Fruit fly (Drosophila melanogaster) whole organism, prepupa: ENCODE data around the gene TfIIA-S.

Source experiments
- Blimp-1 ChIP-seq: fragments of 200-800 bp; sonication (Bioruptor generic); optimal IDR thresholded peaks from 3 replicates; lab custom pipeline; 2017; ENCODE audit warnings: missing biosample characterization, missing genetic modification characterization, mild to moderate bottlenecking, moderate library complexity, missing genetic modification reagents
- CG10669 ChIP-seq: fragments of 200-800 bp; sonication (Bioruptor generic); optimal IDR thresholded peaks from 3 replicates; lab custom pipeline; 2018; ENCODE audit warnings: missing biosample characterization, mild to moderate bottlenecking, missing genetic modification characterization, moderate library complexity
- CG11294 ChIP-seq: fragments of 200-800 bp; sonication (Bioruptor generic); IDR thresholded peaks from 2 replicates; pipeline ENCODE4 v1.3.6; 2022; ENCODE audit warnings: missing biosample characterization, missing genetic modification characterization
- CG11762 ChIP-seq: fragments of 200-800 bp; sonication (Bioruptor generic); optimal IDR thresholded peaks from 3 replicates; lab custom pipeline; 2016; ENCODE audit warnings: missing biosample characterization, missing genetic modification characterization; ENCODE audit not compliant: insufficient read depth
- CG11902 ChIP-seq: fragments of 200-800 bp; sonication (Bioruptor generic); optimal IDR thresholded peaks from 3 replicates; lab custom pipeline; 2016; ENCODE audit warnings: missing biosample characterization, missing genetic modification characterization
- CG15336 ChIP-seq: fragments of 200-800 bp; sonication (Bioruptor generic); IDR thresholded peaks from 2 replicates; pipeline ENCODE4 v1.3.6; 2022; ENCODE audit warnings: missing biosample characterization, missing genetic modification characterization
- CG1621 ChIP-seq: fragments of 200-800 bp; sonication (Bioruptor generic); optimal IDR thresholded peaks from 3 replicates; lab custom pipeline; 2018; ENCODE audit warnings: missing biosample characterization, mild to moderate bottlenecking, missing genetic modification characterization
- CG16779 ChIP-seq: fragments of 200-800 bp; sonication (Bioruptor generic); optimal IDR thresholded peaks from 3 replicates; lab custom pipeline; 2017; ENCODE audit warnings: missing biosample characterization, mild to moderate bottlenecking, missing genetic modification characterization
- CG31627 ChIP-seq: fragments of 200-800 bp; sonication (Bioruptor generic); optimal IDR thresholded peaks from 3 replicates; lab custom pipeline; 2016; ENCODE audit warnings: missing biosample characterization, missing genetic modification characterization
- CG32006 ChIP-seq: fragments of 200-800 bp; sonication (Bioruptor generic); optimal IDR thresholded peaks from 3 replicates; lab custom pipeline; 2017; ENCODE audit warnings: missing biosample characterization, mild to moderate bottlenecking, missing genetic modification characterization
- CG3919 ChIP-seq: fragments of 200-800 bp; sonication (Bioruptor generic); optimal IDR thresholded peaks from 3 replicates; lab custom pipeline; 2016; ENCODE audit warnings: missing biosample characterization, missing genetic modification characterization
- CG6163 ChIP-seq: fragments of 200-800 bp; sonication (Bioruptor generic); IDR thresholded peaks from 3 replicates; pipeline ENCODE4 v1.3.6; 2022; ENCODE audit warnings: missing biosample characterization, missing genetic modification characterization
- CG6276 ChIP-seq: fragments of 200-800 bp; sonication (Bioruptor generic); optimal IDR thresholded peaks from 2 replicates; lab custom pipeline; 2017; ENCODE audit warnings: missing biosample characterization, mild to moderate bottlenecking, missing genetic modification characterization
- CG6792 ChIP-seq: fragments of 200-800 bp; sonication (Bioruptor generic); optimal IDR thresholded peaks from 3 replicates; lab custom pipeline; 2016; ENCODE audit warnings: missing biosample characterization, missing genetic modification characterization
- CG6808 ChIP-seq: fragments of 200-800 bp; sonication (Bioruptor generic); optimal IDR thresholded peaks from 3 replicates; lab custom pipeline; 2017; ENCODE audit warnings: missing biosample characterization, missing genetic modification characterization, mild to moderate bottlenecking, moderate library complexity, missing genetic modification reagents
- CG6854 ChIP-seq: fragments of 200-800 bp; sonication (Bioruptor generic); optimal IDR thresholded peaks from 2 replicates; lab custom pipeline; 2017; ENCODE audit warnings: missing biosample characterization, mild to moderate bottlenecking, missing genetic modification characterization
- CG7368 ChIP-seq: fragments of 200-800 bp; sonication (Bioruptor generic); optimal IDR thresholded peaks from 3 replicates; lab custom pipeline; 2016; ENCODE audit warnings: missing biosample characterization, missing genetic modification characterization
- CG8119 ChIP-seq: fragments of 200-800 bp; sonication (Bioruptor generic); IDR thresholded peaks from 3 replicates; pipeline ENCODE4 v1.3.6; 2022; ENCODE audit warnings: missing biosample characterization, missing genetic modification characterization
- CG8319 ChIP-seq: fragments of 200-800 bp; sonication (Bioruptor generic); optimal IDR thresholded peaks from 3 replicates; lab custom pipeline; 2016; ENCODE audit warnings: missing biosample characterization, missing genetic modification characterization
- CG8632 ChIP-seq: fragments of 200-800 bp; sonication (Bioruptor generic); optimal IDR thresholded peaks from 3 replicates; lab custom pipeline; 2016; ENCODE audit warnings: missing biosample characterization, missing genetic modification characterization
- CG9139 ChIP-seq: fragments of 200-800 bp; sonication (Bioruptor generic); optimal IDR thresholded peaks from 3 replicates; lab custom pipeline; 2017; ENCODE audit warnings: missing biosample characterization, mild to moderate bottlenecking, missing genetic modification characterization
- Eip75B ChIP-seq: fragments of 200-800 bp; sonication (Bioruptor generic); optimal IDR thresholded peaks from 3 replicates; lab custom pipeline; 2016; ENCODE audit warnings: missing biosample characterization, missing genetic modification characterization
- Eip78C ChIP-seq: fragments of 200-800 bp; sonication (Bioruptor generic); peaks from one replicate; lab custom pipeline; 2016; ENCODE audit warnings: missing biosample characterization, missing genetic modification characterization
- Eip93F ChIP-seq: fragments of 200-800 bp; sonication (Bioruptor generic); optimal IDR thresholded peaks from 2 replicates; lab custom pipeline; 2016; ENCODE audit warnings: missing biosample characterization, mild to moderate bottlenecking, missing genetic modification characterization
- Ets96B ChIP-seq: fragments of 200-800 bp; optimal IDR thresholded peaks from 2 replicates; lab custom pipeline; 2019; ENCODE audit warnings: missing biosample characterization, mild to moderate bottlenecking, missing genetic modification characterization, moderate library complexity
- Gug ChIP-seq: fragments of 200-800 bp; sonication (Bioruptor generic); IDR thresholded peaks from 2 replicates; pipeline ENCODE4 v1.3.6; 2022; ENCODE audit warnings: missing biosample characterization, missing genetic modification characterization
- Hr38 ChIP-seq: sonication (Bioruptor generic); optimal IDR thresholded peaks from 2 replicates; lab custom pipeline; 2016; ENCODE audit warnings: missing biosample characterization, missing genetic modification characterization
- Hr4 ChIP-seq: fragments of 200-800 bp; sonication (Bioruptor generic); optimal IDR thresholded peaks from 3 replicates; lab custom pipeline; 2016; ENCODE audit warnings: missing biosample characterization, missing genetic modification characterization
- Lpt ChIP-seq: fragments of 200-800 bp; sonication (Bioruptor generic); optimal IDR thresholded peaks from 3 replicates; lab custom pipeline; 2016; ENCODE audit warnings: missing biosample characterization, missing genetic modification characterization
- Met ChIP-seq: fragments of 200-800 bp; sonication (Bioruptor generic); optimal IDR thresholded peaks from 3 replicates; lab custom pipeline; 2016; ENCODE audit warnings: missing biosample characterization, missing genetic modification characterization
- OdsH ChIP-seq: fragments of 200-800 bp; sonication (Bioruptor generic); optimal IDR thresholded peaks from 3 replicates; lab custom pipeline; 2016; ENCODE audit warnings: missing biosample characterization, missing genetic modification characterization
- Smox ChIP-seq: fragments of 200-800 bp; sonication (Bioruptor generic); optimal IDR thresholded peaks from 3 replicates; lab custom pipeline; 2016; ENCODE audit warnings: missing biosample characterization, missing genetic modification characterization
- Sox102F ChIP-seq: fragments of 200-800 bp; sonication (Bioruptor generic); optimal IDR thresholded peaks from 2 replicates; lab custom pipeline; 2016; ENCODE audit warnings: missing biosample characterization, mild to moderate bottlenecking, missing genetic modification characterization
- Sox14 ChIP-seq: fragments of 200-800 bp; sonication (Bioruptor generic); optimal IDR thresholded peaks from 3 replicates; lab custom pipeline; 2016; ENCODE audit warnings: missing biosample characterization, missing genetic modification characterization
- achi ChIP-seq: fragments of 200-800 bp; sonication (Bioruptor generic); optimal IDR thresholded peaks from 3 replicates; lab custom pipeline; 2016; ENCODE audit warnings: missing biosample characterization, missing genetic modification characterization
- cyc ChIP-seq: fragments of 200-800 bp; sonication (Bioruptor generic); optimal IDR thresholded peaks from 3 replicates; lab custom pipeline; 2016; ENCODE audit warnings: missing biosample characterization, missing genetic modification characterization
- dac ChIP-seq: fragments of 200-800 bp; sonication (Bioruptor generic); optimal IDR thresholded peaks from 2 replicates; lab custom pipeline; 2017; ENCODE audit warnings: missing biosample characterization, mild to moderate bottlenecking, missing genetic modification characterization
- dsx ChIP-seq: fragments of 200-800 bp; optimal IDR thresholded peaks from 3 replicates; lab custom pipeline; 2019; ENCODE audit warnings: missing biosample characterization, mild to moderate bottlenecking, missing genetic modification characterization, moderate library complexity; ENCODE audit not compliant: poor library complexity, severe bottlenecking
- eg ChIP-seq: fragments of 200-800 bp; sonication (Bioruptor generic); IDR thresholded peaks from 3 replicates; pipeline ENCODE4 v1.3.6; 2022; ENCODE audit warnings: missing biosample characterization, missing genetic modification characterization
- esn ChIP-seq: fragments of 200-800 bp; sonication (Bioruptor generic); optimal IDR thresholded peaks from 2 replicates; lab custom pipeline; 2016; ENCODE audit warnings: missing biosample characterization, mild to moderate bottlenecking, missing genetic modification characterization, moderate library complexity
- fd59A ChIP-seq: fragments of 200-800 bp; sonication (Bioruptor generic); optimal IDR thresholded peaks from 2 replicates; lab custom pipeline; 2017; ENCODE audit warnings: missing biosample characterization, mild to moderate bottlenecking, missing genetic modification characterization, missing genetic modification reagents
- fd85E ChIP-seq: fragments of 200-800 bp; sonication (Bioruptor generic); optimal IDR thresholded peaks from 3 replicates; lab custom pipeline; 2016; ENCODE audit warnings: missing biosample characterization, missing genetic modification characterization
- lz ChIP-seq: fragments of 200-800 bp; sonication (Bioruptor generic); optimal IDR thresholded peaks from 3 replicates; lab custom pipeline; 2016; ENCODE audit warnings: missing biosample characterization, missing genetic modification characterization
- pdm3 ChIP-seq: fragments of 200-800 bp; sonication (Bioruptor generic); optimal IDR thresholded peaks from 3 replicates; lab custom pipeline; 2016; ENCODE audit warnings: missing biosample characterization, missing genetic modification characterization
- salr ChIP-seq, 2 experiments: fragments of 200-800 bp; sonication (Bioruptor generic); optimal IDR thresholded peaks; 3 replicates each; lab custom pipeline; 2016 to 2018; ENCODE audit warnings: missing biosample characterization in 2 of 2, missing genetic modification characterization in 2 of 2, mild to moderate bottlenecking in 1 of 2
- spab ChIP-seq: fragments of 200-800 bp; sonication (Bioruptor generic); optimal IDR thresholded peaks from 2 replicates; lab custom pipeline; 2017; ENCODE audit warnings: missing biosample characterization, mild to moderate bottlenecking, missing genetic modification characterization, missing genetic modification reagents
- ss ChIP-seq, 2 experiments: fragments of 200-800 bp; sonication (Bioruptor generic); optimal IDR thresholded peaks; 2 replicates in 1 of 2; 3 replicates in 1 of 2; lab custom pipeline; 2017 to 2018; ENCODE audit warnings: mild to moderate bottlenecking in 2 of 2, missing biosample characterization in 2 of 2, missing genetic modification characterization in 2 of 2, moderate library complexity in 1 of 2
- svp ChIP-seq: fragments of 200-800 bp; sonication (Bioruptor generic); peaks from one replicate; lab custom pipeline; 2016; ENCODE audit warnings: missing biosample characterization, missing genetic modification characterization
- topi ChIP-seq: fragments of 200-800 bp; sonication (Bioruptor generic); optimal IDR thresholded peaks from 3 replicates; lab custom pipeline; 2016; ENCODE audit warnings: missing biosample characterization, missing genetic modification characterization
- vri ChIP-seq: fragments of 200-800 bp; sonication (Bioruptor generic); optimal IDR thresholded peaks from 3 replicates; lab custom pipeline; 2016; ENCODE audit warnings: missing biosample characterization, mild to moderate bottlenecking, missing genetic modification characterization

Gene TfIIA-S

dm6 chr3R:23933684-23934575 lies 43.1 kb upstream of the TfIIA-S start, which contains the start of gene CG5854:
TSS of gene CG5854 (plus strand) at chr3R:23933912.
- peak; percentile 96 for TF ChIP-seq CG11294
- peak; percentile 96 for TF ChIP-seq salr (GFP tag; optimal IDR thresholded peaks at IDR 0.05; lab: Kevin White, UChicago)
- TF ChIP-seq lz (GFP tag; lab: Kevin White, UChicago) = peak; percentile 96
- TF ChIP-seq Gug (GFP tag; lab: Robert Waterston, UW) = peak; percentile 96
- TF ChIP-seq eg (GFP tag; lab: Robert Waterston, UW) = peak; percentile 99
- peak; percentile 93 for TF ChIP-seq dsx (GFP tag; lab: Kevin White, UChicago)
- peak; percentile 99 for TF ChIP-seq CG6163 (GFP tag; lab: Robert Waterston, UW)
- TF ChIP-seq CG10669 (GFP tag; lab: Kevin White, UChicago) = peak; percentile 93
- peak; percentile 91 for TF ChIP-seq Lpt (GFP tag; lab: Kevin White, UChicago)
- peak; percentile 97 for TF ChIP-seq Hr4 (GFP tag; lab: Kevin White, UChicago)
- peak; percentile 98 for TF ChIP-seq CG6276 (GFP tag; lab: Kevin White, UChicago)
- peak; percentile 94 for TF ChIP-seq fd59A (GFP tag; lab: Kevin White, UChicago)
- TF ChIP-seq CG8119 (GFP tag; lab: Robert Waterston, UW) = peak; percentile 97
- TF ChIP-seq CG9139 (GFP tag; lab: Kevin White, UChicago) = peak; percentile 87
- TF ChIP-seq CG15336 (GFP tag; lab: Robert Waterston, UW) = peak; percentile 99
- peak; percentile 97 for TF ChIP-seq CG31627
- TF ChIP-seq topi (GFP tag; lab: Kevin White, UChicago) = peak; percentile 96
- TF ChIP-seq CG6808 (GFP tag; lab: Kevin White, UChicago) = peak; percentile 94
- TF ChIP-seq spab (GFP tag; lab: Kevin White, UChicago) = peak; percentile 97
- TF ChIP-seq Blimp-1 (GFP tag; lab: Kevin White, UChicago) = peak; percentile 72
- TF ChIP-seq Eip93F = no peak
- TF ChIP-seq CG6792 (GFP tag; lab: Kevin White, UChicago) = peak; percentile 96
- peak; percentile 88 for TF ChIP-seq CG11902 (GFP tag; lab: Kevin White, UChicago)
- TF ChIP-seq CG7368 (GFP tag; lab: Kevin White, UChicago) = peak; percentile 98
- peak; percentile 97 for TF ChIP-seq esn (GFP tag; lab: Kevin White, UChicago)
- TF ChIP-seq Eip78C = peak; percentile 99
- TF ChIP-seq Ets96B (tag; lab: Kevin White, UChicago) = peak; percentile 96
- peak; percentile 95 for TF ChIP-seq CG8319
- TF ChIP-seq Hr38 = peak; percentile 84
- TF ChIP-seq CG3919 (GFP tag; lab: Kevin White, UChicago) = peak; percentile 99
- peak; percentile 87 for TF ChIP-seq CG6854 (GFP tag; lab: Kevin White, UChicago)
- peak; percentile 97 for TF ChIP-seq Met
- peak; percentile 96 for TF ChIP-seq cyc
- peak; percentile 96 for TF ChIP-seq CG8632 (GFP tag; lab: Kevin White, UChicago)
- peak; percentile 94 for TF ChIP-seq dac (GFP tag; lab: Kevin White, UChicago)
- peak; percentile 96 for TF ChIP-seq CG32006 (GFP tag; lab: Kevin White, UChicago)
- peak; percentile 96 for TF ChIP-seq CG11762 (GFP tag; lab: Kevin White, UChicago)
- TF ChIP-seq ss (GFP tag; optimal IDR thresholded peaks at IDR 0.05; lab: Kevin White, UChicago) = peak; percentile 94 to 96
- peak; percentile 98 for TF ChIP-seq OdsH (GFP tag; lab: Kevin White, UChicago)
- TF ChIP-seq Sox14 (GFP tag; lab: Kevin White, UChicago) = peak; percentile 98
- peak; percentile 98 for TF ChIP-seq pdm3 (GFP tag; lab: Kevin White, UChicago)
- TF ChIP-seq Sox102F (GFP tag; lab: Kevin White, UChicago) = peak; percentile 97
- TF ChIP-seq Eip75B (GFP tag; lab: Kevin White, UChicago) = peak; percentile 97
- TF ChIP-seq vri (GFP tag; lab: Kevin White, UChicago) = peak; percentile 96
- TF ChIP-seq CG1621 (tag; lab: Kevin White, UChicago) = peak; percentile 97
- TF ChIP-seq svp (GFP tag; lab: Kevin White, UChicago) = peak; percentile 98
- no peak for TF ChIP-seq fd85E (GFP tag; lab: Kevin White, UChicago)
- TF ChIP-seq achi (GFP tag; lab: Kevin White, UChicago) = peak; percentile 98
- peak; percentile 96 for TF ChIP-seq Smox (GFP tag; lab: Kevin White, UChicago)
- peak; percentile 96 for TF ChIP-seq CG16779 (tag; lab: Kevin White, UChicago)
